Fruit fly (Drosophila melanogaster) whole organism, embryonic: ENCODE data around the gene CG9426.

Experiments
- Atf3 ChIP-seq: fragments of 200-800 bp; sonication (Bioruptor generic); optimal IDR thresholded peaks from 3 replicates; lab custom pipeline; 2016; ENCODE audit warnings: missing biosample characterization, missing genetic modification characterization
- CG10209 ChIP-seq: fragments of 200-800 bp; sonication (Bioruptor generic); optimal IDR thresholded peaks from 3 replicates; lab custom pipeline; 2017; ENCODE audit warnings: missing biosample characterization, mild to moderate bottlenecking, missing genetic modification characterization, missing genetic modification reagents
- CG12769 ChIP-seq: fragments of 200-800 bp; sonication (Bioruptor generic); optimal IDR thresholded peaks from 2 replicates; lab custom pipeline; 2019; ENCODE audit warnings: missing biosample characterization, mild to moderate bottlenecking, missing genetic modification characterization, moderate library complexity
- CG17385 ChIP-seq: fragments of 200-800 bp; sonication (Bioruptor generic); optimal IDR thresholded peaks from 3 replicates; lab custom pipeline; 2018; ENCODE audit warnings: missing biosample characterization, mild to moderate bottlenecking, missing genetic modification characterization
- CG33213 ChIP-seq: fragments of 200-800 bp; sonication (Bioruptor generic); optimal IDR thresholded peaks from 3 replicates; lab custom pipeline; 2016; ENCODE audit warnings: missing biosample characterization, missing genetic modification characterization
- CG34376 ChIP-seq: fragments of 200-800 bp; sonication (Bioruptor generic); optimal IDR thresholded peaks from 2 replicates; lab custom pipeline; 2018; ENCODE audit warnings: missing biosample characterization, mild to moderate bottlenecking, missing genetic modification characterization
- CG3838 ChIP-seq: fragments of 200-800 bp; sonication (Bioruptor generic); optimal IDR thresholded peaks from 3 replicates; lab custom pipeline; 2016; ENCODE audit warnings: missing biosample characterization, missing genetic modification characterization
- CG3847 ChIP-seq: fragments of 200-800 bp; sonication (Bioruptor generic); IDR thresholded peaks from 2 replicates; pipeline ENCODE4 v1.3.6; 2022; ENCODE audit warnings: missing biosample characterization, missing genetic modification characterization
- CG42726 ChIP-seq: fragments of 200-800 bp; sonication (Bioruptor generic); IDR thresholded peaks from 2 replicates; pipeline ENCODE4 v1.3.6; 2022; ENCODE audit warnings: missing biosample characterization, missing genetic modification characterization; ENCODE audit not compliant: partially characterized antibody
- CG5245 ChIP-seq: fragments of 200-800 bp; sonication (Bioruptor generic); optimal IDR thresholded peaks from 3 replicates; lab custom pipeline; 2016; ENCODE audit warnings: missing biosample characterization, missing genetic modification characterization
- CG7839 ChIP-seq: fragments of 200-800 bp; sonication (Bioruptor generic); optimal IDR thresholded peaks from 3 replicates; lab custom pipeline; 2018; ENCODE audit warnings: missing biosample characterization, mild to moderate bottlenecking, missing genetic modification characterization, moderate library complexity
- CG8089 ChIP-seq: fragments of 200-800 bp; sonication (Bioruptor generic); optimal IDR thresholded peaks from 3 replicates; lab custom pipeline; 2016; ENCODE audit warnings: missing biosample characterization, missing genetic modification characterization
- CG9876 ChIP-seq: fragments of 200-800 bp; sonication (Bioruptor generic); optimal IDR thresholded peaks from 2 replicates; lab custom pipeline; 2016; ENCODE audit warnings: missing biosample characterization, missing genetic modification characterization
- CHES-1-like ChIP-seq: fragments of 200-800 bp; sonication (Bioruptor generic); optimal IDR thresholded peaks from 2 replicates; lab custom pipeline; 2016; ENCODE audit warnings: missing biosample characterization, missing genetic modification characterization
- Drgx ChIP-seq: fragments of 200-800 bp; sonication (Bioruptor generic); IDR thresholded peaks from 2 replicates; pipeline ENCODE4 v1.3.6; 2022; ENCODE audit warnings: missing biosample characterization, missing genetic modification characterization
- Eip74EF ChIP-seq, 2 experiments: fragments of 200-800 bp in 1 of 2; fragments of >200 bp in 1 of 2; sonication (Bioruptor generic) in 1 of 2; optimal IDR thresholded peaks; 2 replicates each; lab custom pipeline; 2017 to 2019; ENCODE audit warnings: missing biosample characterization in 2 of 2, missing genetic modification characterization in 2 of 2, mild to moderate bottlenecking in 1 of 2, moderate library complexity in 1 of 2
- Ets65A ChIP-seq: fragments of 200-800 bp; sonication (Bioruptor generic); peaks from one replicate; lab custom pipeline; 2016; ENCODE audit warnings: missing biosample characterization, missing genetic modification characterization
- Fer1 ChIP-seq: fragments of 200-800 bp; sonication (Bioruptor generic); optimal IDR thresholded peaks from 2 replicates; lab custom pipeline; 2017; ENCODE audit warnings: missing biosample characterization, mild to moderate bottlenecking, missing genetic modification characterization
- Fer2 ChIP-seq: fragments of 200-800 bp; sonication (Bioruptor generic); optimal IDR thresholded peaks from 2 replicates; lab custom pipeline; 2018; ENCODE audit warnings: missing biosample characterization, mild to moderate bottlenecking, missing genetic modification characterization, moderate library complexity
- HLH3B ChIP-seq: fragments of 200-800 bp; sonication (Bioruptor generic); IDR thresholded peaks from 2 replicates; pipeline ENCODE4 v1.3.6; 2022; ENCODE audit warnings: missing biosample characterization, missing genetic modification characterization
- HmgZ ChIP-seq: fragments of 200-800 bp; sonication (Bioruptor generic); optimal IDR thresholded peaks from 2 replicates; lab custom pipeline; 2018; ENCODE audit warnings: missing biosample characterization, mild to moderate bottlenecking, missing genetic modification characterization
- MBD-R2 ChIP-seq: fragments of 200-800 bp; sonication (Bioruptor generic); IDR thresholded peaks from 2 replicates; pipeline ENCODE4 v1.3.6; 2022; ENCODE audit warnings: missing biosample characterization, missing genetic modification characterization
- Nf-YA ChIP-seq: fragments of 200-800 bp; sonication (Bioruptor generic); IDR thresholded peaks from 2 replicates; pipeline ENCODE4 v1.3.6; 2022; ENCODE audit warnings: missing biosample characterization, missing genetic modification characterization
- Rfx ChIP-seq: fragments of 200-800 bp; sonication (Bioruptor generic); IDR thresholded peaks from 2 replicates; pipeline ENCODE4 v1.3.6; 2022; ENCODE audit warnings: missing biosample characterization, missing genetic modification characterization
- Side ChIP-seq: fragments of 200-800 bp; sonication (Bioruptor generic); optimal IDR thresholded peaks from 2 replicates; lab custom pipeline; 2016; ENCODE audit warnings: missing biosample characterization, missing genetic modification characterization
- bab2 ChIP-seq: fragments of 200-800 bp; sonication (Bioruptor generic); optimal IDR thresholded peaks from 2 replicates; lab custom pipeline; 2016; ENCODE audit warnings: missing biosample characterization, missing genetic modification characterization
- chn ChIP-seq: fragments of 200-800 bp; sonication (Bioruptor generic); optimal IDR thresholded peaks from 2 replicates; lab custom pipeline; 2016; ENCODE audit warnings: missing biosample characterization, missing genetic modification characterization
- cwo ChIP-seq: fragments of 200-800 bp; sonication (Bioruptor generic); optimal IDR thresholded peaks from 3 replicates; lab custom pipeline; 2017; ENCODE audit warnings: missing biosample characterization, missing genetic modification characterization, mild to moderate bottlenecking, moderate library complexity, missing genetic modification reagents
- dmrt99B ChIP-seq: fragments of 200-800 bp; sonication (Bioruptor generic); optimal IDR thresholded peaks from 2 replicates; lab custom pipeline; 2018; ENCODE audit warnings: missing biosample characterization, mild to moderate bottlenecking, missing genetic modification characterization, moderate library complexity
- ewg ChIP-seq: fragments of 200-800 bp; sonication (Bioruptor generic); optimal IDR thresholded peaks from 3 replicates; lab custom pipeline; 2017; ENCODE audit warnings: mild to moderate bottlenecking, missing biosample characterization, missing genetic modification reagents, missing genetic modification characterization
- grau ChIP-seq: fragments of 200-800 bp; optimal IDR thresholded peaks from 3 replicates; lab custom pipeline; 2019; ENCODE audit warnings: missing biosample characterization, mild to moderate bottlenecking, missing genetic modification characterization, moderate library complexity
- grn ChIP-seq: fragments of 200-800 bp; sonication (Bioruptor generic); optimal IDR thresholded peaks from 3 replicates; lab custom pipeline; 2017; ENCODE audit warnings: missing biosample characterization, missing genetic modification characterization
- gsb ChIP-seq: fragments of 200-800 bp; sonication (Bioruptor generic); IDR thresholded peaks from 2 replicates; pipeline ENCODE4 v1.3.6; 2022; ENCODE audit warnings: missing biosample characterization, missing genetic modification characterization
- jigr1 ChIP-seq: fragments of 200-800 bp; sonication (Bioruptor generic); IDR thresholded peaks from 3 replicates; pipeline ENCODE4 v1.3.6; 2022; ENCODE audit warnings: missing biosample characterization, missing genetic modification characterization
- jumu ChIP-seq: fragments of 200-800 bp; sonication (Bioruptor generic); optimal IDR thresholded peaks from 3 replicates; lab custom pipeline; 2016; ENCODE audit warnings: missing biosample characterization, missing genetic modification characterization
- ken ChIP-seq: fragments of 200-800 bp; sonication (Bioruptor generic); IDR thresholded peaks from 3 replicates; pipeline ENCODE4 v1.3.6; 2022; ENCODE audit warnings: missing biosample characterization, missing genetic modification characterization
- lab ChIP-seq: fragments of 200-800 bp; sonication (Bioruptor generic); optimal IDR thresholded peaks from 3 replicates; lab custom pipeline; 2017; ENCODE audit warnings: missing biosample characterization, missing genetic modification characterization, mild to moderate bottlenecking, moderate library complexity, missing genetic modification reagents
- lilli ChIP-seq: fragments of 200-800 bp; sonication (Bioruptor generic); optimal IDR thresholded peaks from 3 replicates; lab custom pipeline; 2016; ENCODE audit warnings: missing biosample characterization, missing genetic modification characterization
- lmd ChIP-seq: fragments of 200-800 bp; sonication (Bioruptor generic); IDR thresholded peaks from 2 replicates; pipeline ENCODE4 v1.3.6; 2022; ENCODE audit warnings: missing biosample characterization, missing genetic modification characterization
- mld ChIP-seq: fragments of 200-800 bp; sonication (Bioruptor generic); IDR thresholded peaks from 3 replicates; pipeline ENCODE4 v1.3.6; 2022; ENCODE audit warnings: missing biosample characterization, missing genetic modification characterization; ENCODE audit not compliant: partially characterized antibody
- nom ChIP-seq: fragments of 200-800 bp; sonication (Bioruptor generic); optimal IDR thresholded peaks from 2 replicates; lab custom pipeline; 2017; ENCODE audit warnings: missing biosample characterization, missing genetic modification characterization, mild to moderate bottlenecking, moderate library complexity, missing genetic modification reagents
- pho ChIP-seq: fragments of 200-800 bp; sonication (Bioruptor generic); optimal IDR thresholded peaks from 2 replicates; lab custom pipeline; 2016; ENCODE audit warnings: missing biosample characterization, missing genetic modification characterization
- scrt ChIP-seq: fragments of 200-800 bp; sonication (Bioruptor generic); optimal IDR thresholded peaks from 2 replicates; lab custom pipeline; 2018; ENCODE audit warnings: missing biosample characterization, mild to moderate bottlenecking, missing genetic modification characterization, moderate library complexity
- seq ChIP-seq: fragments of 200-800 bp; sonication (Bioruptor generic); IDR thresholded peaks from 2 replicates; pipeline ENCODE4 v1.3.6; 2022; ENCODE audit warnings: missing biosample characterization, missing genetic modification characterization
- shn ChIP-seq: fragments of 200-800 bp; sonication (Bioruptor generic); optimal IDR thresholded peaks from 3 replicates; lab custom pipeline; 2016; ENCODE audit warnings: missing biosample characterization, missing genetic modification characterization
- slou ChIP-seq: fragments of 200-800 bp; sonication (Bioruptor generic); optimal IDR thresholded peaks from 3 replicates; lab custom pipeline; 2016; ENCODE audit warnings: missing biosample characterization, missing genetic modification characterization
- so ChIP-seq: fragments of 200-800 bp; sonication (Bioruptor generic); IDR thresholded peaks from 3 replicates; pipeline ENCODE4 v1.3.6; 2022; ENCODE audit warnings: missing biosample characterization, missing genetic modification characterization
- trh ChIP-seq: fragments of 200-800 bp; sonication (Bioruptor generic); optimal IDR thresholded peaks from 2 replicates; lab custom pipeline; 2016; ENCODE audit warnings: missing biosample characterization, missing genetic modification characterization
- vfl ChIP-seq: fragments of 200-800 bp; sonication (Bioruptor generic); optimal IDR thresholded peaks from 2 replicates; lab custom pipeline; 2016; ENCODE audit warnings: missing biosample characterization, missing genetic modification characterization
- z ChIP-seq: fragments of 200-800 bp; sonication (Bioruptor generic); IDR thresholded peaks from 3 replicates; pipeline ENCODE4 v1.3.6; 2022; ENCODE audit warnings: missing biosample characterization, missing genetic modification characterization

The CG9426 gene

dm6 chr2L:13215640-13216129, 4.0 kb downstream of the CG9426 start (continued):
- peak; percentile 24 for TF ChIP-seq CHES-1-like
- TF ChIP-seq Rfx (GFP tag; lab: Robert Waterston, UW) = peak; percentile 56; the same call in 1 of the 2 replicates
- TF ChIP-seq cwo (GFP tag; lab: Kevin White, UChicago) = peak; percentile 52
- peak; percentile 1 for TF ChIP-seq Fer2 (tag; lab: Kevin White, UChicago)
- 0 out of 2 replicates have a peak, but pooled peaks have one; percentile 13 for TF ChIP-seq CG3847
- peak; percentile 46; the same call in 1 of the 2 replicates for TF ChIP-seq seq (GFP tag; lab: Robert Waterston, UW)
- peak; percentile 69; the same call in 2 of the 3 replicates for TF ChIP-seq mld (GFP tag; lab: Robert Waterston, UW)
- peak; percentile 56 for TF ChIP-seq pho
- peak; percentile 41 for TF ChIP-seq grau (tag; lab: Kevin White, UChicago)
- TF ChIP-seq nom (GFP tag; lab: Kevin White, UChicago) = peak; percentile 41
- TF ChIP-seq shn (GFP tag; lab: Kevin White, UChicago) = peak; percentile 44
- peak; percentile 88 for TF ChIP-seq CG34376 (GFP tag; lab: Kevin White, UChicago)
- TF ChIP-seq CG5245 (GFP tag; lab: Kevin White, UChicago) = peak; percentile 37
- peak; percentile 38 for TF ChIP-seq ewg (GFP tag; lab: Kevin White, UChicago)
- TF ChIP-seq ken (GFP tag; lab: Robert Waterston, UW) = peak; percentile 65; the same call in 2 of the 3 replicates
- TF ChIP-seq lilli (GFP tag; lab: Kevin White, UChicago) = peak; percentile 59
- peak; percentile 59; the same call in 2 of the 3 replicates for TF ChIP-seq z (GFP tag; lab: Robert Waterston, UW)
- TF ChIP-seq chn = peak; percentile 27
- peak; percentile 8 for TF ChIP-seq CG8089 (GFP tag; lab: Kevin White, UChicago)
- TF ChIP-seq CG7839 (tag; lab: Kevin White, UChicago) = peak; percentile 67
- TF ChIP-seq CG9876 (GFP tag; lab: Kevin White, UChicago) = peak; percentile 23
- peak; percentile 62; the same call in 1 of the 3 replicates for TF ChIP-seq so (GFP tag; lab: Robert Waterston, UW)
- TF ChIP-seq dmrt99B = peak; percentile 65
- TF ChIP-seq lab = peak; percentile 74
- peak; percentile 81 for TF ChIP-seq grn (GFP tag; lab: Kevin White, UChicago)
- TF ChIP-seq HLH3B (GFP tag; lab: Robert Waterston, UW) = peak; percentile 66; the same call in 1 of the 2 replicates
- TF ChIP-seq Atf3 (GFP tag; lab: Kevin White, UChicago) = peak; percentile 21
- TF ChIP-seq CG33213 (GFP tag; lab: Kevin White, UChicago) = peak; percentile 81
- peak in 1 of 2 experiments; percentile 35 for TF ChIP-seq Eip74EF (GFP tag; optimal IDR thresholded peaks at IDR 0.05; lab: Kevin White, UChicago)
- peak; percentile 68 for TF ChIP-seq Nf-YA (GFP tag; lab: Robert Waterston, UW)
- peak; percentile 43 for TF ChIP-seq jumu (GFP tag; lab: Kevin White, UChicago)
- peak; percentile 34; the same call in 1 of the 2 replicates for TF ChIP-seq MBD-R2
- TF ChIP-seq Side (GFP tag; lab: Kevin White, UChicago) = peak; percentile 1
- peak; percentile 25 for TF ChIP-seq HmgZ (tag; lab: Kevin White, UChicago)
- peak; percentile 24; the same call in 1 of the 2 replicates for TF ChIP-seq gsb (GFP tag; lab: Robert Waterston, UW)
- TF ChIP-seq vfl (GFP tag; lab: Kevin White, UChicago) = peak; percentile 21
- TF ChIP-seq CG17385 (GFP tag; lab: Kevin White, UChicago) = peak; percentile 50
- TF ChIP-seq CG42726 (GFP tag; lab: Robert Waterston, UW) = peak; percentile 80
- TF ChIP-seq CG12769 (tag; lab: Kevin White, UChicago) = peak; percentile 70
- TF ChIP-seq Fer1 = peak; percentile 10
- TF ChIP-seq Ets65A = peak; percentile 93
- TF ChIP-seq trh (GFP tag; lab: Kevin White, UChicago) = peak; percentile 8
- peak; percentile 27 for TF ChIP-seq CG3838
- peak; percentile 61 for TF ChIP-seq Drgx (GFP tag; lab: Robert Waterston, UW)
- TF ChIP-seq lmd (GFP tag; lab: Robert Waterston, UW) = 0 out of 2 replicates have a peak, but pooled peaks have one; percentile 20
- TF ChIP-seq jigr1 (GFP tag; lab: Robert Waterston, UW) = 0 out of 3 replicates have a peak, but pooled peaks have one; percentile 14
- peak; percentile 26 for TF ChIP-seq slou (GFP tag; lab: Kevin White, UChicago)
- peak; percentile 14 for TF ChIP-seq bab2 (GFP tag; lab: Kevin White, UChicago)
- peak; percentile 59 for TF ChIP-seq CG10209
- peak; percentile 39 for TF ChIP-seq scrt (GFP tag; lab: Kevin White, UChicago)
